Worm (Caenorhabditis elegans): ENCODE results near the gene C49C3.11.

- TF ChIP-seq B0310.2 (tag; optimal IDR thresholded peaks at IDR 0.05) (no peak), flt-1 (GFP tag; IDR thresholded peaks at IDR 0.05) (no peak), hnd-1 (tag; optimal IDR thresholded peaks at IDR 0.05) (no peak), ets-7 (tag; optimal IDR thresholded peaks at IDR 0.05) (no peak), hmg-4 (GFP tag; optimal IDR thresholded peaks at IDR 0.05) (no peak), hmbx-1 (tag; optimal IDR thresholded peaks at IDR 0.05) (no peak), ama-1 (optimal IDR thresholded peaks at IDR 0.05) (no peak), tra-4 (tag; optimal IDR thresholded peaks at IDR 0.05) (no peak), ceh-13 (GFP tag; optimal IDR thresholded peaks at IDR 0.05) (no peak), ceh-36 (tag; optimal IDR thresholded peaks at IDR 0.05) (no peak), tbx-11 (GFP tag; IDR thresholded peaks at IDR 0.05) (no peak), sea-1 (GFP tag; conservative IDR thresholded peaks at IDR 0.05) (no peak), pes-1 (GFP tag; IDR thresholded peaks at IDR 0.05) (no peak)
Measured at ce11 chrIV:17380061-17380680, 36.6 kb downstream of the C49C3.11 start, which contains the start of the genes C30H6.9 and dlat-2.
